Fruit fly (Drosophila melanogaster): Measurements from ENCODE around the gene Nepl9.

DNA sequence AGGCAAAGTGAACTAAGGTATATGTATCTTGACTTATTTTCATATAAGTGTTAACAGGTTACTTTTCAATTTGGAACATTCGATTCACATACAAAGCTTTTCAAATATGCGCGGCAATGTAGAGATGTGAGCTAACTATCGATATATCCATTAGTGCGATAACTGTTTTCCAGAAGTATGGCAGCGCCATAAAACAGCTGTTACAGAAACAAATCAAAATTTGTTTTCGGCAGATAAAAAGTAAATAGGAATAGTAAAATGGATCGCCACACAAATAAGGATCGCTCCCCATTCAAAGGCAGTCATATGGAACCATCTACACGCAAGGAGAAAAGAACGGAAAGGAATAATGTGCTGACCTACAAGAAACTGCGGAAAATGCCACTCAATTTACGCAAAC is 42.2 kb upstream of the Nepl9 start, which contains the start of the genes CG32832, CG31743 and CG34313:
- TF ChIP-seq CG6808 (GFP tag; optimal IDR thresholded peaks at IDR 0.05), result no peak
- TF ChIP-seq fd59A (GFP tag; optimal IDR thresholded peaks at IDR 0.05), result no peak
- TF ChIP-seq Met (GFP tag; optimal IDR thresholded peaks at IDR 0.05), result no peak
- TF ChIP-seq CG6276 (GFP tag; optimal IDR thresholded peaks at IDR 0.05), result no peak
- TF ChIP-seq CG1621 (tag; optimal IDR thresholded peaks at IDR 0.05), result no peak
- TF ChIP-seq fd85E (GFP tag; optimal IDR thresholded peaks at IDR 0.05), result no peak
- no peak for TF ChIP-seq Blimp-1 (GFP tag; optimal IDR thresholded peaks at IDR 0.05)
- TF ChIP-seq Hr4 (GFP tag; optimal IDR thresholded peaks at IDR 0.05), result no peak
- no peak for TF ChIP-seq Gug (GFP tag; IDR thresholded peaks at IDR 0.05)
- no peak for TF ChIP-seq Hr39 (GFP tag; optimal IDR thresholded peaks at IDR 0.05)
- no peak for TF ChIP-seq OdsH (GFP tag; optimal IDR thresholded peaks at IDR 0.05)
- no peak for TF ChIP-seq CG6792 (GFP tag; optimal IDR thresholded peaks at IDR 0.05)
- TF ChIP-seq vri (GFP tag; optimal IDR thresholded peaks at IDR 0.05), result no peak
- TF ChIP-seq CG6854 (GFP tag; optimal IDR thresholded peaks at IDR 0.05), result no peak
